Fruit fly (Drosophila melanogaster) whole organism, pupa: ENCODE results near the gene CG32148.

Experiments used
- CG10348 ChIP-seq: fragments of 200-800 bp; sonication (Bioruptor generic); IDR thresholded peaks from 2 replicates; pipeline ENCODE4 v1.3.6; 2022; ENCODE audit warnings: missing biosample characterization, missing genetic modification characterization
- CG12605 ChIP-seq: fragments of 200-800 bp; sonication (Bioruptor generic); IDR thresholded peaks from 2 replicates; pipeline ENCODE4 v1.3.6; 2022; ENCODE audit warnings: missing biosample characterization, missing genetic modification characterization
- CG13204 ChIP-seq: fragments of 200-800 bp; sonication (Bioruptor generic); optimal IDR thresholded peaks from 2 replicates; lab custom pipeline; 2018; ENCODE audit warnings: missing biosample characterization, mild to moderate bottlenecking, missing genetic modification characterization, moderate library complexity
- CG14655 ChIP-seq: fragments of 200-800 bp; sonication (Bioruptor generic); optimal IDR thresholded peaks from 3 replicates; lab custom pipeline; 2017; ENCODE audit warnings: mild to moderate bottlenecking, missing biosample characterization, missing genetic modification reagents, missing genetic modification characterization
- CG15710 ChIP-seq: fragments of 200-800 bp; sonication (Bioruptor generic); optimal IDR thresholded peaks from 2 replicates; lab custom pipeline; 2018; ENCODE audit warnings: missing biosample characterization, mild to moderate bottlenecking, missing genetic modification characterization, moderate library complexity
- CG17806 ChIP-seq: fragments of 200-800 bp; sonication (Bioruptor generic); optimal IDR thresholded peaks from 2 replicates; lab custom pipeline; 2018; ENCODE audit warnings: missing biosample characterization, mild to moderate bottlenecking, missing genetic modification characterization, moderate library complexity
- CG32121 ChIP-seq: fragments of 200-800 bp; sonication (Bioruptor generic); IDR thresholded peaks from 2 replicates; pipeline ENCODE4 v1.3.6; 2022; ENCODE audit warnings: missing biosample characterization, missing genetic modification characterization
- CG34367 ChIP-seq: fragments of 200-800 bp; sonication (Bioruptor generic); optimal IDR thresholded peaks from 2 replicates; lab custom pipeline; 2018; ENCODE audit warnings: missing biosample characterization, mild to moderate bottlenecking, missing genetic modification characterization
- CG4496 ChIP-seq: fragments of 200-800 bp; sonication (Bioruptor generic); IDR thresholded peaks from 3 replicates; pipeline ENCODE4 v1.3.6; 2022; ENCODE audit warnings: missing biosample characterization, missing genetic modification characterization
- CG8159 ChIP-seq: fragments of 200-800 bp; sonication (Bioruptor generic); optimal IDR thresholded peaks from 3 replicates; lab custom pipeline; 2018; ENCODE audit warnings: missing biosample characterization, mild to moderate bottlenecking, missing genetic modification characterization, moderate library complexity
- CG8301 ChIP-seq: fragments of 200-800 bp; sonication (Bioruptor generic); optimal IDR thresholded peaks from 2 replicates; lab custom pipeline; 2018; ENCODE audit warnings: missing biosample characterization, mild to moderate bottlenecking, missing genetic modification characterization
- CG9948 ChIP-seq: fragments of 200-800 bp; sonication (Bioruptor generic); optimal IDR thresholded peaks from 2 replicates; lab custom pipeline; 2018; ENCODE audit warnings: missing biosample characterization, mild to moderate bottlenecking, missing genetic modification characterization, moderate library complexity
- D1 ChIP-seq: fragments of 200-800 bp; sonication (Bioruptor generic); optimal IDR thresholded peaks from 2 replicates; lab custom pipeline; 2018; ENCODE audit warnings: missing biosample characterization, mild to moderate bottlenecking, missing genetic modification characterization, moderate library complexity
- EcR ChIP-seq: fragments of 200-800 bp; sonication (Bioruptor generic); optimal IDR thresholded peaks from 3 replicates; lab custom pipeline; 2019; ENCODE audit warnings: missing biosample characterization, missing genetic modification characterization, mild to moderate bottlenecking, moderate library complexity, missing genetic modification reagents
- Ets98B ChIP-seq: fragments of 200-800 bp; sonication (Bioruptor generic); IDR thresholded peaks from 2 replicates; pipeline ENCODE4 v1.3.6; 2022; ENCODE audit warnings: missing biosample characterization, missing genetic modification characterization
- Pif1A ChIP-seq: fragments of 200-800 bp; sonication (Bioruptor generic); optimal IDR thresholded peaks from 3 replicates; lab custom pipeline; 2016; ENCODE audit warnings: missing biosample characterization, missing genetic modification characterization
- Pif1B ChIP-seq: fragments of 200-800 bp; sonication (Bioruptor generic); optimal IDR thresholded peaks from 3 replicates; lab custom pipeline; 2016; ENCODE audit warnings: missing biosample characterization, missing genetic modification characterization
- Snoo ChIP-seq: fragments of 200-800 bp; sonication (Bioruptor generic); optimal IDR thresholded peaks from 3 replicates; lab custom pipeline; 2017; ENCODE audit warnings: missing biosample characterization, mild to moderate bottlenecking, missing genetic modification characterization, inconsistent platforms
- fd96Ca ChIP-seq: fragments of 200-800 bp; sonication (Bioruptor generic); IDR thresholded peaks from 3 replicates; pipeline ENCODE4 v1.3.6; 2022; ENCODE audit warnings: missing biosample characterization, missing genetic modification characterization
- gl ChIP-seq: fragments of 200-800 bp; sonication (Bioruptor generic); optimal IDR thresholded peaks from 2 replicates; lab custom pipeline; 2018; ENCODE audit warnings: missing biosample characterization, mild to moderate bottlenecking, missing genetic modification characterization
- rn ChIP-seq: fragments of 200-800 bp; sonication (Bioruptor generic); IDR thresholded peaks from 2 replicates; pipeline ENCODE4 v1.3.6; 2022; ENCODE audit warnings: missing biosample characterization, missing genetic modification characterization

CG32148 gene

dm6 chr3L:14986984-14987896, 36.1 kb upstream of the CG32148 start:
- TF ChIP-seq EcR (GFP tag; lab: Kevin White, UChicago) (peak; percentile 47), CG15710 (no peak), CG8159 (tag; lab: Kevin White, UChicago) (no peak), Ets98B (GFP tag; lab: Robert Waterston, UW) (peak; percentile 30; the same call in 1 of the 2 replicates), CG4496 (GFP tag; lab: Robert Waterston, UW) (no peak)

DNA sequence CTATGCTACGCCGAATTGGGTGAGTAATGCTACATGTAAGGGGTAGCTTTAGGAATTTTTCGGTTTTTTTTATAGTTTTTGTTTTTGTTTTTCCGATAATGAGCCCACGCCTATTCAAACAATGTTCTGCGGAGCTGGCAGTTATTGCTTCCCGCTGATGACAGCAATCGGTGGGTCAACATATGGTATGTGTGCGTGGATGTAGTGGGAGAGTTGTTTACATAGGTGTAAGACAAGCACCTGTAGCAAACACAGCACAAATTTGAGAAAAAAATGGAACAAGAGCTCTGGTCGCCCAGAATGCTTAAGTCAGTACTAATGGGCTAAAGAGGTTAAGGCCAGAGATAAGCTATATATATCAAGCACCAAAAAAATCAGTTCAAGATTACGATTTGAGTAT, 35.1 kb upstream of the CG32148 start:
- TF ChIP-seq Snoo (no peak), D1 (tag; lab: Kevin White, UChicago) (no peak), CG14655 (GFP tag; lab: Kevin White, UChicago) (no peak), gl (no peak), CG12605 (GFP tag; lab: Robert Waterston, UW) (no peak), CG13204 (no peak), CG10348 (no peak), CG15710 (no peak), CG8301 (tag; lab: Kevin White, UChicago) (no peak), CG9948 (no peak), CG4496 (GFP tag; lab: Robert Waterston, UW) (no peak), fd96Ca (GFP tag; lab: Robert Waterston, UW) (no peak), CG8159 (tag; lab: Kevin White, UChicago) (no peak), CG32121 (no peak), Pif1A (GFP tag; lab: Kevin White, UChicago) (no peak), rn (GFP tag; lab: Robert Waterston, UW) (no peak), CG17806 (tag; lab: Kevin White, UChicago) (no peak), CG34367 (tag; lab: Kevin White, UChicago) (no peak), Ets98B (GFP tag; lab: Robert Waterston, UW) (no peak), EcR (GFP tag; lab: Kevin White, UChicago) (no peak)

dm6 chr3L:14989879-14990278, 33.4 kb upstream of the CG32148 start:
- no peak for TF ChIP-seq CG32121
- TF ChIP-seq Pif1A (GFP tag; lab: Kevin White, UChicago) = no peak
- TF ChIP-seq CG13204 = no peak
- TF ChIP-seq CG4496 (GFP tag; lab: Robert Waterston, UW) = no peak
- TF ChIP-seq Snoo = no peak
- no peak for TF ChIP-seq CG14655 (GFP tag; lab: Kevin White, UChicago)
- TF ChIP-seq D1 (tag; lab: Kevin White, UChicago) = no peak
- no peak for TF ChIP-seq Pif1B (GFP tag; lab: Kevin White, UChicago)
- no peak for TF ChIP-seq CG17806 (tag; lab: Kevin White, UChicago)
- no peak for TF ChIP-seq CG9948
- TF ChIP-seq gl = no peak
- no peak for TF ChIP-seq CG15710
- TF ChIP-seq CG12605 (GFP tag; lab: Robert Waterston, UW) = no peak
- no peak for TF ChIP-seq EcR (GFP tag; lab: Kevin White, UChicago)
- no peak for TF ChIP-seq fd96Ca (GFP tag; lab: Robert Waterston, UW)

DNA sequence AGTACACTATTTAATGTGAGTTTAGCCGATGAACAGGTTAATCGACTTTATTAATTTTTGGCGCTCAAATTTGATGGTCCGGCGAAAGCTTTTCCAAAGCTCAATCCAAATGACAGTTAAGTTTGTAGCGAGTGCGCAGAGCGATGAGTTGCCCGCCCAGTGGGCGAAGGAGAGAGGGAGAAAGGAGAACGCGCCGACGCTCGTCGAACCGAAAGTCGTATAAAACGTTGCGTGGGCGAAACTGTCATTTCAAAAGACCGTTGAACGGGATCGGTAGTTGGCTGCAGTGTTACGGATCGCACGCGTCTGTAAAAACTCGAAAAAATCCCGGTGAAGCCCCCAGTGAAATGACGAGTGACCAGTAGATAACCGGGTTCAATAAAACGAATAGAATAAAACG, 31.3 kb upstream of the CG32148 start, which contains the start of gene Zip71B:
Zip71B (plus strand) TSS at position 265 of the 400 bp plus-strand sequence.
- TF ChIP-seq CG4496 (GFP tag; lab: Robert Waterston, UW) = no peak
- no peak for TF ChIP-seq CG14655 (GFP tag; lab: Kevin White, UChicago)
- TF ChIP-seq D1 (tag; lab: Kevin White, UChicago) = no peak
- TF ChIP-seq CG8301 (tag; lab: Kevin White, UChicago) = no peak
- no peak for TF ChIP-seq CG17806 (tag; lab: Kevin White, UChicago)
- TF ChIP-seq CG34367 (tag; lab: Kevin White, UChicago) = no peak
- TF ChIP-seq EcR (GFP tag; lab: Kevin White, UChicago) = no peak
- TF ChIP-seq CG9948 = no peak
- TF ChIP-seq CG32121 = no peak
- no peak for TF ChIP-seq CG15710
- no peak for TF ChIP-seq Pif1B (GFP tag; lab: Kevin White, UChicago)
- no peak for TF ChIP-seq Snoo
- no peak for TF ChIP-seq CG10348
- TF ChIP-seq, all 21 proteins: peak for 0

DNA sequence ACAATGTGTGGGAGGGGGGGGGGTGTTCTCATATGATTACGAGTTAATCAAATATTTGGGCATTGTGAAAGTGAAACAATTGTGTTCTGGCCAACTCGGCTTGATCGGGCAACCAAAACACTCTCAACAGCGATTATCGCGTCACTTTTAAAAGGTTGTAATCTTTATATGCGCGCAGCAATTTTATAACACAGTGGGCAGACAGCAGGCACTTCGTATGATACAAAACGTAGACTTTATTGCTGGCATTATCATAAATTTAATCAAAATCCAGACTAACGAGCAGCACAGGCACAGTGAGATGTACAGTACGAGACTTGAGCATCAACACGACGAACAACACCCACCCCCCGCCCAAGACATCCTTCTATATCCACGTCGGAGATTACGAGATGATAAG, 30.5 kb upstream of the CG32148 start:
- TF ChIP-seq CG8301 (tag; lab: Kevin White, UChicago) (no peak), EcR (GFP tag; lab: Kevin White, UChicago) (no peak), CG14655 (GFP tag; lab: Kevin White, UChicago) (no peak), CG17806 (tag; lab: Kevin White, UChicago) (no peak), CG9948 (no peak), CG32121 (no peak), Snoo (no peak), Pif1B (GFP tag; lab: Kevin White, UChicago) (no peak), CG10348 (no peak), gl (no peak), D1 (tag; lab: Kevin White, UChicago) (no peak), CG34367 (tag; lab: Kevin White, UChicago) (no peak), CG13204 (no peak), Ets98B (GFP tag; lab: Robert Waterston, UW) (no peak), Pif1A (GFP tag; lab: Kevin White, UChicago) (no peak), rn (GFP tag; lab: Robert Waterston, UW) (no peak), CG4496 (GFP tag; lab: Robert Waterston, UW) (no peak), CG12605 (GFP tag; lab: Robert Waterston, UW) (no peak), CG8159 (tag; lab: Kevin White, UChicago) (no peak)
